4 fruit fly cellular contexts compared by ENCODE assay signal in the genomic region with DNA sequence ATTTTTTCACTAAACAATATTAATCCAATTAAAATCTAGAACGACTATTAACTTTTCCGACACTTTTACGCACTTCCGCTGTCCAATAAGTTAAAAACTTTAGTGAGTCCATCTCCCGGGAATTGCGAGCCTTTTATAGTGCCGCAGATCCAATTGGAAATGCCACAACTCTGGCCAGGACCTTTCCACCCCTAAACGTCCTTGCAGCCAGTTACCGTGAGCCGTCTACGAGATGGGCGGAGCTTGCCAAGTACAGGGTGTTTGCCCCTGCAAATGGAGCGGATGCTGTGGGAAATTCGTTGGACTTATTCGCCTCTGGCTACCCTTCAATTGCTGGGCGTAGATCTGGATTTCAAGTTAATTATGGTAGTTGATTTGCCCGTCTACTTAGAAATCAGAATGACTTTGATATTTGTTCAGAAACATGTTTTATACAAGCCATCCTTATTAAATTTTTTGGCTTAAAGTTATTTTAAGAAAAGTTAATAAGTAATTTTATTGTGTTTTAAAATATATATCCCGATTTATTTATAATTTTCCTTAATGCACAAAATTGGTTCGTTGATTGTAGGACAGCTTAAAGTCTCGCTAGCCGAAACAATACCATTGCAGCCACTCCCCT.
A peak's percentile ranks its signal among the peaks of the same experiment; 100 is the strongest.
TF ChIP-seq lines count a peak whose summit lies in the region.

A gene (minus strand): TSS at position 74 of the 622 bp plus-strand sequence.

- no peak for TF ChIP-seq CTCF in whole organism, embryonic (GFP tag; optimal IDR thresholded peaks at IDR 0.05; lab: Kevin White, UChicago)

TF ChIP-seq in whole organism, embryonic, 481 proteins besides CTCF, POLR2A, EP300 and RAD21 (continues in another document):
- peak; percentile 57 for TF ChIP-seq Fer1 (GFP tag; optimal IDR thresholded peaks at IDR 0.05; lab: Kevin White, UChicago)
- TF ChIP-seq CG6254 (GFP tag; optimal IDR thresholded peaks at IDR 0.05; lab: Kevin White, UChicago): peak; percentile 44
- TF ChIP-seq CG16813 (GFP tag; IDR thresholded peaks at IDR 0.05; lab: Robert Waterston, UW; ENCODE audit: partially characterized antibody): no peak
- peak; percentile 39 for TF ChIP-seq CG10147 (GFP tag; optimal IDR thresholded peaks at IDR 0.05; lab: Kevin White, UChicago)
- TF ChIP-seq CG5180 (GFP tag; optimal IDR thresholded peaks at IDR 0.05; lab: Kevin White, UChicago): no peak
- TF ChIP-seq CG18262 (tag; optimal IDR thresholded peaks at IDR 0.05; lab: Kevin White, UChicago): peak; percentile 41
- TF ChIP-seq CG14710 (tag; optimal IDR thresholded peaks at IDR 0.05; lab: Kevin White, UChicago): peak; percentile 16
- TF ChIP-seq CG4820 (GFP tag; optimal IDR thresholded peaks at IDR 0.05; lab: Kevin White, UChicago): peak; percentile 17
- peak; percentile 29 for TF ChIP-seq bcd (GFP tag; optimal IDR thresholded peaks at IDR 0.05; lab: Kevin White, UChicago)
- TF ChIP-seq Fer2 (tag; optimal IDR thresholded peaks at IDR 0.05; lab: Kevin White, UChicago): peak; percentile 38
- no peak for TF ChIP-seq lola (GFP tag; optimal IDR thresholded peaks at IDR 0.05; lab: Kevin White, UChicago)
- no peak for TF ChIP-seq pum (GFP tag; optimal IDR thresholded peaks at IDR 0.05; lab: Kevin White, UChicago)
- no peak for TF ChIP-seq CG12155 (GFP tag; optimal IDR thresholded peaks at IDR 0.05; lab: Kevin White, UChicago)
- no peak for TF ChIP-seq schlank (tag; optimal IDR thresholded peaks at IDR 0.05; lab: Kevin White, UChicago)
- TF ChIP-seq Meics (GFP tag; optimal IDR thresholded peaks at IDR 0.05; lab: Kevin White, UChicago): peak; percentile 61
- TF ChIP-seq cwo (GFP tag; optimal IDR thresholded peaks at IDR 0.05; lab: Kevin White, UChicago): peak; percentile 17
- TF ChIP-seq danr (GFP tag; IDR thresholded peaks at IDR 0.05; lab: Robert Waterston, UW): no peak
- TF ChIP-seq BtbVII (GFP tag; optimal IDR thresholded peaks at IDR 0.05; lab: Kevin White, UChicago): peak; percentile 12
- no peak for TF ChIP-seq Bteb2 (GFP tag; optimal IDR thresholded peaks at IDR 0.05; lab: Kevin White, UChicago)
- peak; percentile 62 for TF ChIP-seq seq (GFP tag; IDR thresholded peaks at IDR 0.05; lab: Robert Waterston, UW)
- peak in 1 of 2 experiments; percentile 82 for TF ChIP-seq insv (GFP tag; optimal IDR thresholded peaks at IDR 0.05; lab: Kevin White, UChicago)

TF ChIP-seq in whole organism, prepupa, 60 proteins besides CTCF, POLR2A, EP300 and RAD21 (continues in another document):
- TF ChIP-seq Ets21C (GFP tag; optimal IDR thresholded peaks at IDR 0.05; lab: Kevin White, UChicago): no peak
- TF ChIP-seq dac (GFP tag; optimal IDR thresholded peaks at IDR 0.05; lab: Kevin White, UChicago): no peak
- TF ChIP-seq Sox102F (GFP tag; optimal IDR thresholded peaks at IDR 0.05; lab: Kevin White, UChicago): no peak
- no peak for TF ChIP-seq acj6 (GFP tag; optimal IDR thresholded peaks at IDR 0.05; lab: Kevin White, UChicago)
- TF ChIP-seq CG3919 (GFP tag; optimal IDR thresholded peaks at IDR 0.05; lab: Kevin White, UChicago): peak; percentile 36
- TF ChIP-seq CG3032 (tag; optimal IDR thresholded peaks at IDR 0.05; lab: Kevin White, UChicago): peak; percentile 25
- no peak for TF ChIP-seq salr (GFP tag; optimal IDR thresholded peaks at IDR 0.05; lab: Kevin White, UChicago)
- TF ChIP-seq CG32006 (GFP tag; optimal IDR thresholded peaks at IDR 0.05; lab: Kevin White, UChicago): no peak
- no peak for TF ChIP-seq CG15336 (GFP tag; IDR thresholded peaks at IDR 0.05; lab: Robert Waterston, UW)
- TF ChIP-seq CG6854 (GFP tag; optimal IDR thresholded peaks at IDR 0.05; lab: Kevin White, UChicago): no peak
- TF ChIP-seq fd59A (GFP tag; optimal IDR thresholded peaks at IDR 0.05; lab: Kevin White, UChicago): no peak
- TF ChIP-seq CG6276 (GFP tag; optimal IDR thresholded peaks at IDR 0.05; lab: Kevin White, UChicago): no peak
- TF ChIP-seq Gug (GFP tag; IDR thresholded peaks at IDR 0.05; lab: Robert Waterston, UW): no peak
- TF ChIP-seq CG7368 (GFP tag; optimal IDR thresholded peaks at IDR 0.05; lab: Kevin White, UChicago): peak; percentile 17
- no peak for TF ChIP-seq CG1621 (tag; optimal IDR thresholded peaks at IDR 0.05; lab: Kevin White, UChicago)
- TF ChIP-seq CG4318 (GFP tag; optimal IDR thresholded peaks at IDR 0.05; lab: Kevin White, UChicago): no peak
- no peak for TF ChIP-seq CG16779 (tag; optimal IDR thresholded peaks at IDR 0.05; lab: Kevin White, UChicago)
- TF ChIP-seq CG10669 (GFP tag; optimal IDR thresholded peaks at IDR 0.05; lab: Kevin White, UChicago): peak; percentile 54
- peak; percentile 58 for TF ChIP-seq CG6808 (GFP tag; optimal IDR thresholded peaks at IDR 0.05; lab: Kevin White, UChicago)
- TF ChIP-seq pdm3 (GFP tag; optimal IDR thresholded peaks at IDR 0.05; lab: Kevin White, UChicago): no peak
- no peak for TF ChIP-seq ss (GFP tag; optimal IDR thresholded peaks at IDR 0.05; lab: Kevin White, UChicago)
- peak; percentile 24 for TF ChIP-seq Met (GFP tag; optimal IDR thresholded peaks at IDR 0.05; lab: Kevin White, UChicago)
- no peak for TF ChIP-seq net (GFP tag; optimal IDR thresholded peaks at IDR 0.05; lab: Kevin White, UChicago)

TF ChIP-seq in whole organism, pupa, 21 proteins besides CTCF, POLR2A, EP300 and RAD21:
- no peak for TF ChIP-seq Pif1A (GFP tag; optimal IDR thresholded peaks at IDR 0.05; lab: Kevin White, UChicago)
- peak; percentile 28 for TF ChIP-seq CG17806 (tag; optimal IDR thresholded peaks at IDR 0.05; lab: Kevin White, UChicago)
- peak; percentile 77 for TF ChIP-seq CG8159 (tag; optimal IDR thresholded peaks at IDR 0.05; lab: Kevin White, UChicago)
- TF ChIP-seq CG15710 (tag; optimal IDR thresholded peaks at IDR 0.05; lab: Kevin White, UChicago): peak; percentile 15
- no peak for TF ChIP-seq Ets98B (GFP tag; IDR thresholded peaks at IDR 0.05; lab: Robert Waterston, UW)
- TF ChIP-seq CG8301 (tag; optimal IDR thresholded peaks at IDR 0.05; lab: Kevin White, UChicago): peak; percentile 13

TF ChIP-seq in whole organism, wandering third instar larva, 38 proteins besides CTCF, POLR2A, EP300 and RAD21:
- TF ChIP-seq Sp1 (GFP tag; optimal IDR thresholded peaks at IDR 0.05; lab: Kevin White, UChicago): peak; percentile 33
- TF ChIP-seq br (GFP tag; optimal IDR thresholded peaks at IDR 0.05; lab: Kevin White, UChicago): no peak
- peak; percentile 9 for TF ChIP-seq HLH106 (tag; optimal IDR thresholded peaks at IDR 0.05; lab: Kevin White, UChicago)
- TF ChIP-seq h (GFP tag; optimal IDR thresholded peaks at IDR 0.05; lab: Kevin White, UChicago): peak; percentile 17
- peak in 1 of 2 experiments; percentile 12 for TF ChIP-seq foxo (GFP tag; optimal IDR thresholded peaks at IDR 0.05; lab: Kevin White, UChicago)
- TF ChIP-seq dmrt93B (GFP tag; optimal IDR thresholded peaks at IDR 0.05; lab: Kevin White, UChicago): peak; percentile 31
